Fruit fly (Drosophila melanogaster): ENCODE measurements around the gene CG12229.
A peak's percentile ranks its signal among the peaks of the same experiment; 100 is the strongest.

Gene CG12229

DNA sequence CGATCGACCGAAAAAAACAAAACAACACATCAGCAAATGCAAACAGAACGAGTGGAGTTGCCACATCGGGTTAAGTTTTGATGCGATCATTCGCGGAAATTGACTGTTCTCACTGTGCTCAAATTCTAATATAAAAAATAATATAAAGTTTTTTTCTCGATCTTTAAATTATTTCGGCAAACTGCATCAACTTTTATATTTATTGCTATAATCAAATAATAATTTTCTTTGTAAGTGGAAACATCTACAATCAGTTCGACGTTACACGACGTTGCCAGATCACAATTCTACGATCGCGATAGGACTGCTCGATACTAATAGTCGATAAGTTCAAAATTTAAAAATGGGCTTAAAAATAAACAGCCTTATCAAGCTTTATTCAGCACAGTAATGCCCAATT lies 7.5 kb downstream of the CG12229 start, which contains the start of gene Gorab (continued):
- peak; percentile 48; the same call in 2 of the 3 replicates for TF ChIP-seq CG16813 (GFP tag; IDR thresholded peaks at IDR 0.05; ENCODE audit: partially characterized antibody)
- TF ChIP-seq Rfx (GFP tag; IDR thresholded peaks at IDR 0.05): peak; percentile 95
- no peak for TF ChIP-seq nerfin-2 (GFP tag; IDR thresholded peaks at IDR 0.05; ENCODE audit: partially characterized antibody)
- peak; percentile 63 for TF ChIP-seq CG11723 (GFP tag; optimal IDR thresholded peaks at IDR 0.05)
- TF ChIP-seq bab2 (GFP tag; optimal IDR thresholded peaks at IDR 0.05): peak; percentile 83
- TF ChIP-seq al (GFP tag; IDR thresholded peaks at IDR 0.05): peak; percentile 96
- TF ChIP-seq cato (GFP tag; optimal IDR thresholded peaks at IDR 0.05; ENCODE audit: borderline replicate concordance): peak; percentile 83
- TF ChIP-seq dpn (GFP tag; optimal IDR thresholded peaks at IDR 0.05): peak; percentile 83 to 93
- TF ChIP-seq CG6791 (GFP tag; IDR thresholded peaks at IDR 0.05; ENCODE audit: partially characterized antibody): peak; percentile 52; the same call in 1 of the 3 replicates
- no peak for TF ChIP-seq CG7745 (tag; optimal IDR thresholded peaks at IDR 0.05)
- peak; percentile 91 for TF ChIP-seq trem (tag; optimal IDR thresholded peaks at IDR 0.05)
- peak; percentile 93 for TF ChIP-seq CG11247 (GFP tag; IDR thresholded peaks at IDR 0.05)
- peak; percentile 80 for TF ChIP-seq Blimp-1 (GFP tag; optimal IDR thresholded peaks at IDR 0.05)
- TF ChIP-seq pb (GFP tag; optimal IDR thresholded peaks at IDR 0.05): no peak
- TF ChIP-seq CG1602 (GFP tag; optimal IDR thresholded peaks at IDR 0.05): peak; percentile 93
- peak; percentile 44; the same call in 2 of the 3 replicates for TF ChIP-seq HLH4C (GFP tag; IDR thresholded peaks at IDR 0.05; ENCODE audit: partially characterized antibody)
- peak; percentile 42; the same call in 1 of the 3 replicates for TF ChIP-seq Doc3 (GFP tag; IDR thresholded peaks at IDR 0.05; ENCODE audit: partially characterized antibody)
- TF ChIP-seq NC2β (GFP tag; optimal IDR thresholded peaks at IDR 0.05): peak; percentile 65
- peak; percentile 91 for TF ChIP-seq tio (GFP tag; optimal IDR thresholded peaks at IDR 0.05)
- no peak for TF ChIP-seq pan (optimal IDR thresholded peaks at IDR 0.05)
- TF ChIP-seq pan (GFP tag; optimal IDR thresholded peaks at IDR 0.05 in 1 of 2, IDR thresholded peaks at IDR 0.05 in 1 of 2): peak in 1 of 2 experiments; percentile 95
- peak; percentile 19 for TF ChIP-seq Jarid2 (GFP tag; optimal IDR thresholded peaks at IDR 0.05)
- TF ChIP-seq CG2875 (GFP tag; optimal IDR thresholded peaks at IDR 0.05): peak; percentile 4
- peak; percentile 62 for TF ChIP-seq onecut (GFP tag; IDR thresholded peaks at IDR 0.05)
- TF ChIP-seq CG8089 (GFP tag; optimal IDR thresholded peaks at IDR 0.05): peak; percentile 59
- peak; percentile 89 for TF ChIP-seq Gsc (GFP tag; IDR thresholded peaks at IDR 0.05)
- no peak for TF ChIP-seq Tbp (GFP tag; optimal IDR thresholded peaks at IDR 0.05)
- peak; percentile 26 for TF ChIP-seq CG12299 (tag; optimal IDR thresholded peaks at IDR 0.05)
- TF ChIP-seq Dip2 (GFP tag; IDR thresholded peaks at IDR 0.05): peak; percentile 63; the same call in 1 of the 2 replicates
- TF ChIP-seq CG10959 (GFP tag; IDR thresholded peaks at IDR 0.05): peak; percentile 94
- TF ChIP-seq dati (GFP tag; IDR thresholded peaks at IDR 0.05): peak; percentile 88
- TF ChIP-seq usp (GFP tag; optimal IDR thresholded peaks at IDR 0.05): no peak
- peak; percentile 93 for TF ChIP-seq Hsf (GFP tag; optimal IDR thresholded peaks at IDR 0.05)
- TF ChIP-seq scrt (GFP tag; optimal IDR thresholded peaks at IDR 0.05): peak; percentile 32
- peak; percentile 87 for TF ChIP-seq fd96Cb (tag; optimal IDR thresholded peaks at IDR 0.05)
- no peak for TF ChIP-seq zf30C (GFP tag; optimal IDR thresholded peaks at IDR 0.05)
- TF ChIP-seq D (optimal IDR thresholded peaks at IDR 0.05): no peak
- peak; percentile 78 for TF ChIP-seq D (GFP tag; optimal IDR thresholded peaks at IDR 0.05)
- peak; percentile 95 for TF ChIP-seq Med (GFP tag)
- TF ChIP-seq bsh (GFP tag; optimal IDR thresholded peaks at IDR 0.05): peak in 1 of 2 experiments; percentile 90
- peak; percentile 33 for TF ChIP-seq CG17186 (GFP tag; optimal IDR thresholded peaks at IDR 0.05)
- TF ChIP-seq Asciz (GFP tag; optimal IDR thresholded peaks at IDR 0.05): peak; percentile 66
- peak; percentile 40 for TF ChIP-seq NK7.1 (GFP tag; optimal IDR thresholded peaks at IDR 0.05)
- peak; percentile 90 for TF ChIP-seq stc (GFP tag; IDR thresholded peaks at IDR 0.05)
- peak; percentile 88 for TF ChIP-seq NfI (GFP tag; optimal IDR thresholded peaks at IDR 0.05)
- peak; percentile 87 for TF ChIP-seq CG4424 (GFP tag; optimal IDR thresholded peaks at IDR 0.05)
- peak; percentile 75; the same call in 1 of the 2 replicates for TF ChIP-seq Doc2 (GFP tag; IDR thresholded peaks at IDR 0.05)
- no peak for TF ChIP-seq Dfd (GFP tag; optimal IDR thresholded peaks at IDR 0.05)
- peak; percentile 56; the same call in 1 of the 2 replicates for TF ChIP-seq bbx (GFP tag; IDR thresholded peaks at IDR 0.05; ENCODE audit: partially characterized antibody)
- TF ChIP-seq br (optimal IDR thresholded peaks at IDR 0.05): no peak
- TF ChIP-seq toy (GFP tag; IDR thresholded peaks at IDR 0.05): peak; percentile 90
